Worm (Caenorhabditis elegans) whole organism, L2 larva: Measurements from ENCODE around the gene clec-232.

Experiments
- C34F6.9 ChIP-seq: fragments of 150-350 bp; optimal IDR thresholded peaks from 2 replicates; lab custom pipeline; 2014; ENCODE audit warnings: missing biosample characterization, missing genetic modification characterization
- F13H6.1 ChIP-seq: sonication (generic microtip); optimal IDR thresholded peaks from 2 replicates; lab custom pipeline; 2016; ENCODE audit warnings: missing genetic modification characterization, missing compliant biosample characterization
- R02D3.7 ChIP-seq: fragments of 150-350 bp; optimal IDR thresholded peaks from 2 replicates; lab custom pipeline; 2014; ENCODE audit warnings: missing biosample characterization, missing genetic modification characterization
- Y55F3AM.14 ChIP-seq: fragments of 200-800 bp; sonication (Bioruptor generic); optimal IDR thresholded peaks from 2 replicates; lab custom pipeline; 2018; ENCODE audit warnings: mild to moderate bottlenecking, missing genetic modification characterization, missing compliant biosample characterization
- ZK546.5 ChIP-seq: sonication (generic microtip); optimal IDR thresholded peaks from 2 replicates; lab custom pipeline; 2017; ENCODE audit warnings: missing biosample characterization, missing genetic modification characterization
- alr-1 ChIP-seq: fragments of 150-350 bp; optimal IDR thresholded peaks from 2 replicates; lab custom pipeline; 2014; ENCODE audit warnings: missing biosample characterization, missing genetic modification characterization
- aly-2 ChIP-seq: fragments of 150-350 bp; optimal IDR thresholded peaks from 2 replicates; lab custom pipeline; 2014; ENCODE audit warnings: missing biosample characterization, missing genetic modification characterization
- ama-1 ChIP-seq: fragments of 150-350 bp; optimal IDR thresholded peaks from 2 replicates; lab custom pipeline; 2018; ENCODE audit warnings: inconsistent platforms
- blmp-1 ChIP-seq: sonication (generic microtip); optimal IDR thresholded peaks from 2 replicates; lab custom pipeline; 2017; ENCODE audit warnings: missing genetic modification characterization, mild to moderate bottlenecking, missing compliant biosample characterization, antibody characterized with exemption, moderate library complexity; ENCODE audit not compliant: insufficient read depth
- ceh-16 ChIP-seq: fragments of 150-350 bp; optimal IDR thresholded peaks from 2 replicates; lab custom pipeline; 2014; ENCODE audit warnings: missing biosample characterization, missing genetic modification characterization
- ceh-82 ChIP-seq: fragments of 150-350 bp; optimal IDR thresholded peaks from 2 replicates; lab custom pipeline; 2014; ENCODE audit warnings: missing biosample characterization, missing genetic modification characterization
- crh-2 ChIP-seq: sonication (generic microtip); optimal IDR thresholded peaks from 2 replicates; lab custom pipeline; 2017; ENCODE audit warnings: missing biosample characterization, missing genetic modification characterization
- dmd-4 ChIP-seq: sonication (generic microtip); optimal IDR thresholded peaks from 2 replicates; lab custom pipeline; 2017; ENCODE audit warnings: missing biosample characterization, missing genetic modification characterization
- egl-27 ChIP-seq: sonication (generic microtip); optimal IDR thresholded peaks from 3 replicates; lab custom pipeline; 2017; ENCODE audit warnings: missing biosample characterization, missing genetic modification reagents, missing genetic modification characterization
- elt-3 ChIP-seq: sonication (generic microtip); optimal IDR thresholded peaks from 2 replicates; lab custom pipeline; 2017; ENCODE audit warnings: missing biosample characterization, missing genetic modification characterization
- fos-1 ChIP-seq: fragments of 150-350 bp; optimal IDR thresholded peaks from 2 replicates; lab custom pipeline; 2014; ENCODE audit warnings: missing biosample characterization, missing genetic modification characterization
- gmeb-1 ChIP-seq: fragments of 150-350 bp; optimal IDR thresholded peaks from 2 replicates; lab custom pipeline; 2014; ENCODE audit warnings: missing biosample characterization, missing genetic modification characterization
- lin-11 ChIP-seq: fragments of 150-350 bp; sonication (generic microtip); optimal IDR thresholded peaks from 2 replicates; lab custom pipeline; 2014; ENCODE audit warnings: missing biosample characterization, missing genetic modification characterization, inconsistent platforms, mixed read lengths
- lin-13 ChIP-seq: fragments of 150-350 bp; optimal IDR thresholded peaks from 2 replicates; lab custom pipeline; 2014; ENCODE audit warnings: missing biosample characterization, missing genetic modification reagents, missing genetic modification characterization
- lsy-2 ChIP-seq, 2 experiments: fragments of 150-350 bp in 1 of 2; sonication (generic microtip) in 1 of 2; optimal IDR thresholded peaks; 2 replicates each; lab custom pipeline; 2014 to 2017; ENCODE audit warnings: missing biosample characterization in 2 of 2, missing genetic modification characterization in 2 of 2
- mab-5 ChIP-seq: fragments of 150-350 bp; optimal IDR thresholded peaks from 2 replicates; lab custom pipeline; 2014; ENCODE audit warnings: missing biosample characterization, missing genetic modification characterization
- mbf-1 ChIP-seq: sonication (generic microtip); optimal IDR thresholded peaks from 2 replicates; lab custom pipeline; 2017; ENCODE audit warnings: missing biosample characterization, missing genetic modification characterization
- nhr-12 ChIP-seq: fragments of 150-350 bp; optimal IDR thresholded peaks from 2 replicates; lab custom pipeline; 2014; ENCODE audit warnings: missing biosample characterization, missing genetic modification characterization
- nhr-129 ChIP-seq: fragments of 150-350 bp; optimal IDR thresholded peaks from 2 replicates; lab custom pipeline; 2014; ENCODE audit warnings: missing biosample characterization, missing genetic modification characterization
- nhr-21 ChIP-seq: fragments of 150-350 bp; optimal IDR thresholded peaks from 2 replicates; lab custom pipeline; 2014; ENCODE audit warnings: missing biosample characterization, missing genetic modification characterization
- nhr-23 ChIP-seq: fragments of 150-350 bp; optimal IDR thresholded peaks from 2 replicates; lab custom pipeline; 2014; ENCODE audit warnings: missing biosample characterization, missing genetic modification reagents, missing genetic modification characterization
- nhr-6 ChIP-seq: fragments of 150-350 bp; optimal IDR thresholded peaks from 2 replicates; lab custom pipeline; 2014; ENCODE audit warnings: missing biosample characterization, missing genetic modification characterization
- peb-1 ChIP-seq: fragments of 150-350 bp; optimal IDR thresholded peaks from 2 replicates; lab custom pipeline; 2014; ENCODE audit warnings: missing biosample characterization, missing genetic modification characterization
- sem-4 ChIP-seq: fragments of 150-350 bp; optimal IDR thresholded peaks from 2 replicates; lab custom pipeline; 2014; ENCODE audit warnings: missing biosample characterization, missing genetic modification reagents, missing genetic modification characterization
- sma-3 ChIP-seq: sonication (generic microtip); optimal IDR thresholded peaks from 2 replicates; lab custom pipeline; 2016; ENCODE audit warnings: missing genetic modification reagents, missing genetic modification characterization, missing compliant biosample characterization
- sma-9 ChIP-seq, 2 experiments: fragments of 150-350 bp in 1 of 2; sonication (generic microtip) in 1 of 2; optimal IDR thresholded peaks; 2 replicates each; lab custom pipeline; 2014 to 2016; ENCODE audit warnings: missing genetic modification characterization in 2 of 2, mild to moderate bottlenecking in 1 of 2, missing biosample characterization in 1 of 2, missing compliant biosample characterization in 1 of 2, missing genetic modification reagents in 1 of 2, moderate library complexity in 1 of 2
- snpc-4 ChIP-seq: fragments of 150-350 bp; optimal IDR thresholded peaks from 2 replicates; lab custom pipeline; 2014; ENCODE audit warnings: missing biosample characterization, missing genetic modification characterization
- unc-39 ChIP-seq: fragments of 150-350 bp; optimal IDR thresholded peaks from 2 replicates; lab custom pipeline; 2014; ENCODE audit warnings: missing biosample characterization, missing genetic modification characterization
- unc-55 ChIP-seq: fragments of 150-350 bp; sonication (generic microtip); optimal IDR thresholded peaks from 3 replicates; lab custom pipeline; 2014; ENCODE audit warnings: missing biosample characterization, missing genetic modification reagents, missing genetic modification characterization
- unc-62 ChIP-seq: fragments of 150-350 bp; optimal IDR thresholded peaks from 2 replicates; lab custom pipeline; 2014; ENCODE audit warnings: missing biosample characterization, missing genetic modification reagents, missing genetic modification characterization
- zag-1 ChIP-seq: fragments of 150-350 bp; optimal IDR thresholded peaks from 2 replicates; lab custom pipeline; 2014; ENCODE audit warnings: missing biosample characterization, missing genetic modification characterization
- ztf-4 ChIP-seq: fragments of 150-350 bp; optimal IDR thresholded peaks from 2 replicates; lab custom pipeline; 2014; ENCODE audit warnings: missing biosample characterization, missing genetic modification characterization

The clec-232 gene

ce11 chrV:16000433-16000832 is 24.5 kb downstream of the clec-232 start, which contains the start of gene nhr-50:
TSS of gene nhr-50 (minus strand) at chrV:16000631.
- TF ChIP-seq sma-9 (GFP tag; optimal IDR thresholded peaks at IDR 0.05; lab: Kevin White, UChicago) (peak; percentile 91), sma-9 (tag; optimal IDR thresholded peaks at IDR 0.05; lab: Kevin White, UChicago) (no peak), ztf-4 (tag; lab: Kevin White, UChicago) (peak; percentile 8), nhr-21 (tag; lab: Kevin White, UChicago) (peak; percentile 45), nhr-129 (tag; lab: Kevin White, UChicago) (peak; percentile 54), alr-1 (tag; lab: Kevin White, UChicago) (no peak), snpc-4 (tag; lab: Kevin White, UChicago) (no peak), gmeb-1 (tag; lab: Kevin White, UChicago) (peak; percentile 8), egl-27 (peak; percentile 57), dmd-4 (tag; lab: Kevin White, UChicago) (no peak), mbf-1 (tag; lab: Kevin White, UChicago) (no peak), zag-1 (tag; lab: Kevin White, UChicago) (no peak), fos-1 (tag; lab: Kevin White, UChicago) (peak; percentile 99), unc-55 (no peak), C34F6.9 (tag; lab: Kevin White, UChicago) (peak; percentile 45), F13H6.1 (tag; lab: Kevin White, UChicago) (peak; percentile 53), blmp-1 (peak; percentile 97), crh-2 (tag; lab: Kevin White, UChicago) (peak; percentile 83), ceh-16 (tag; lab: Kevin White, UChicago) (no peak), sma-3 (GFP tag; lab: Kevin White, UChicago) (peak; percentile 69)

ce11 chrV:16002288-16002687 is 26.3 kb downstream of the clec-232 start, which contains the start of gene nhr-63:
TSS of gene nhr-63 (plus strand) at chrV:16002588.
- TF ChIP-seq lin-13 (GFP tag; lab: Kevin White, UChicago) (no peak), sem-4 (tag; lab: Kevin White, UChicago) (no peak), crh-2 (tag; lab: Kevin White, UChicago) (no peak), C34F6.9 (tag; lab: Kevin White, UChicago) (no peak), gmeb-1 (tag; lab: Kevin White, UChicago) (no peak), nhr-6 (tag; lab: Kevin White, UChicago) (no peak), sma-3 (GFP tag; lab: Kevin White, UChicago) (no peak), aly-2 (tag; lab: Kevin White, UChicago) (no peak), ama-1 (no peak), ceh-16 (tag; lab: Kevin White, UChicago) (no peak), ZK546.5 (tag; lab: Kevin White, UChicago) (no peak), dmd-4 (tag; lab: Kevin White, UChicago) (no peak)

ce11 chrV:16007505-16007904 is 31.6 kb downstream of the clec-232 start, which contains the start of gene str-231:
TSS of gene str-231 (minus strand) at chrV:16007605.
- TF ChIP-seq sem-4 (tag; lab: Kevin White, UChicago) (no peak), sma-9 (GFP tag; optimal IDR thresholded peaks at IDR 0.05; lab: Kevin White, UChicago) (no peak), sma-9 (tag; optimal IDR thresholded peaks at IDR 0.05; lab: Kevin White, UChicago) (no peak), unc-62 (GFP tag; lab: Kevin White, UChicago) (no peak), ceh-82 (tag; lab: Kevin White, UChicago) (no peak), zag-1 (tag; lab: Kevin White, UChicago) (no peak), crh-2 (tag; lab: Kevin White, UChicago) (no peak), nhr-129 (tag; lab: Kevin White, UChicago) (no peak), blmp-1 (no peak), elt-3 (tag; lab: Kevin White, UChicago) (no peak), unc-39 (tag; lab: Kevin White, UChicago) (no peak), snpc-4 (tag; lab: Kevin White, UChicago) (no peak), nhr-6 (tag; lab: Kevin White, UChicago) (no peak), lin-11 (no peak), fos-1 (tag; lab: Kevin White, UChicago) (no peak), peb-1 (no peak), ama-1 (no peak), nhr-23 (no peak)

ce11 chrV:16009564-16009963 is 33.6 kb downstream of the clec-232 start, which contains the start of gene str-233:
TSS of gene str-233 (minus strand) at chrV:16009664.
- TF ChIP-seq nhr-12 (tag; lab: Kevin White, UChicago): no peak
- TF ChIP-seq fos-1 (tag; lab: Kevin White, UChicago): no peak
- TF ChIP-seq nhr-6 (tag; lab: Kevin White, UChicago): no peak
- TF ChIP-seq alr-1 (tag; lab: Kevin White, UChicago): no peak
- no peak for TF ChIP-seq aly-2 (tag; lab: Kevin White, UChicago)
- TF ChIP-seq sem-4 (tag; lab: Kevin White, UChicago): no peak
- no peak for TF ChIP-seq dmd-4 (tag; lab: Kevin White, UChicago)
- TF ChIP-seq gmeb-1 (tag; lab: Kevin White, UChicago): no peak
- no peak for TF ChIP-seq zag-1 (tag; lab: Kevin White, UChicago)
- TF ChIP-seq ztf-4 (tag; lab: Kevin White, UChicago): no peak
- TF ChIP-seq lsy-2 (tag; optimal IDR thresholded peaks at IDR 0.05; lab: Kevin White, UChicago): no peak
- TF ChIP-seq Y55F3AM.14 (GFP tag; lab: Kevin White, UChicago): no peak
- no peak for TF ChIP-seq unc-62 (GFP tag; lab: Kevin White, UChicago)
- TF ChIP-seq ama-1: no peak
- no peak for TF ChIP-seq R02D3.7 (tag; lab: Kevin White, UChicago)
- no peak for TF ChIP-seq mab-5 (tag; lab: Kevin White, UChicago)
- no peak for TF ChIP-seq sma-9 (GFP tag; optimal IDR thresholded peaks at IDR 0.05; lab: Kevin White, UChicago)
- no peak for TF ChIP-seq sma-9 (tag; optimal IDR thresholded peaks at IDR 0.05; lab: Kevin White, UChicago)
- no peak for TF ChIP-seq lin-11
